Worm (Caenorhabditis elegans) whole organism, L4/young adult: ENCODE results near the gene ced-10.

Experiments used
- W03F9.2 ChIP-seq: fragments of 150-350 bp; optimal IDR thresholded peaks from 2 replicates; lab custom pipeline; 2014; ENCODE audit warnings: missing biosample characterization, missing genetic modification characterization
- dao-5 ChIP-seq: sonication (generic microtip); optimal IDR thresholded peaks from 2 replicates; lab custom pipeline; 2016; ENCODE audit warnings: missing genotype, missing genetic modification characterization, moderate library complexity, missing compliant biosample characterization
- him-1 ChIP-seq: sonication (generic microtip); optimal IDR thresholded peaks from 2 replicates; lab custom pipeline; 2016; ENCODE audit warnings: missing genotype, missing genetic modification reagents, missing genetic modification characterization, missing compliant biosample characterization

ced-10 gene

DNA sequence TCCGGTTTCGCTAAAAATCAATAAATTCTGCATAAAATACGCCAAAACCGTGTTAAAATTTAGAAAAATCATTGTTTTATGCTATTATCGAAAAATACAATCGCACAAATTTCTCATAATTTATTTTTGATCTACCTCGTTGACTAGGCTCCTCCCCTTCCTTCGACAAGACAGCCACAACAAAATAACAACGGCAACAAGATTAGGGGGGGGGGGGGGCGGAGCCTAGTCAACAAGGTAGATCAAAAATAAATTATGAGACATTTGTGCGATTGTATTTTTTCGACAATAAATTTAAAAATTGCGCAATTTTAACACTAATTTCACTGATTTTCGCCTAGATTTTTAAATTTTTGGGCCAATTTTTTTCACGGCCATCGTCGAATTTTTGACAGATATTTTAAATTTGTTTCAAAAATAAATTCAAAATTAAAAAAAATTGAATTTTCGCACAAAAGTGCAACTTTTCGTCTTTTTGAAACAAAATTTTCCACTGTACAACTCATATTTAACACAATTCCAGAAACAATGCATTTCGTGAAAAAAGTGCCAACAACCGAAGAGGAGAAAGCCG lies 17.6 kb upstream of the ced-10 start, which contains the start of gene M57.2:
M57.2 (plus strand) TSS at position 524 of the 574 bp plus-strand sequence.
- TF ChIP-seq dao-5 (tag; lab: Kevin White, UChicago) (no peak), W03F9.2 (tag; lab: Kevin White, UChicago) (no peak), him-1 (tag; lab: Kevin White, UChicago) (no peak)

DNA sequence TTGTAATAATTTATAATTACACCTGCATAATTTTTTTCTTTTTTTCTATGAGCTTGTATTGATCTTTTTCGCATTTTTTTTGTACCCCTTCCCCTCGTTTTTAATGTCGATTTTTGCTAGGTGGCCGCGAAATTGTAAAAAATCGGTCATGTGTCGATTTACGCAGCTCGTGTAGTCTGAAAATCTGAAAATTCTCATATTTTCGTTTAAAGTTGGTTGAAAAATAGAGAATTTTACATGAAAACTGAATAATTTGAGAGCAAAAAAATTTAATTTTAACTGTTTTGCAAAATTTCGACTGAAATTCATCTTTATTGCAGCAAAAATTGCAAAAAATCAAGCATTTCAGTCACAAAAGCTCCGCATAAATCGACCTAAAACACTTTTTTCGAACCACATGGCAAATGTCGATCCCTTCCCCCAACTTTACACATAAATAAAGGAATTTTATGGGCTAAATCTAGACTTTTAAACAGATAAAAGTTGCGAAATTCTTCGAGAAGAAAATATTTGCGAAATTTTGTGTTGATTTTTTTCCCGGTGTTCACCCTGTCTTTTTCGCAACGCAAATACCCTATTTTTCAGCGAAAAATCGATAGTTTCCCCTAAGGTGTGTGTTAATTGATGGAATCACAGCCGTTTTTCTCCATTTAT lies 16.9 kb upstream of the ced-10 start:
- TF ChIP-seq him-1 (tag; lab: Kevin White, UChicago) = no peak
- no peak for TF ChIP-seq dao-5 (tag; lab: Kevin White, UChicago)
- TF ChIP-seq W03F9.2 (tag; lab: Kevin White, UChicago) = no peak

DNA sequence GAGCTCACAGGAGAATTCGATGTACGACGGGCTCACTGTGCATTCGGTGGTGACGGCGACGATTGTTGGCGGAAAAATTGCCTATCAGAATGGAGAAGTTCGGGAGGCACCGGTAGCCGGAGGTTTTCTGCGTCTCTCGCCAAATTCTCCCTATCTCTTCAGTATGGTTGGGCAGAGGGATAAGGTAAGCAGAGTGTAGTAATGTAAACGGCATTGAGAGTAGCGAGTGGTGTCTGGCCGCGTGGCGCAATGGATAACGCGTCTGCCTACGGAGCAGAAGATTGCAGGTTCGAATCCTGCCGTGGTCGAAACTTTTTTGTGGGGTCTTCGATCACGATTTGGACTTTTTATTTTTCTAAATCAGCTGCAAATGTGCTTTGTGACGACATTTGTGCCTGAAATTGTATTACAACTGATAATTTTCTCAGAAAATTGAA lies 15.3 kb upstream of the ced-10 start:
- TF ChIP-seq W03F9.2 (tag; lab: Kevin White, UChicago) (no peak), him-1 (tag; lab: Kevin White, UChicago) (peak; percentile 23), dao-5 (tag; lab: Kevin White, UChicago) (no peak)

DNA sequence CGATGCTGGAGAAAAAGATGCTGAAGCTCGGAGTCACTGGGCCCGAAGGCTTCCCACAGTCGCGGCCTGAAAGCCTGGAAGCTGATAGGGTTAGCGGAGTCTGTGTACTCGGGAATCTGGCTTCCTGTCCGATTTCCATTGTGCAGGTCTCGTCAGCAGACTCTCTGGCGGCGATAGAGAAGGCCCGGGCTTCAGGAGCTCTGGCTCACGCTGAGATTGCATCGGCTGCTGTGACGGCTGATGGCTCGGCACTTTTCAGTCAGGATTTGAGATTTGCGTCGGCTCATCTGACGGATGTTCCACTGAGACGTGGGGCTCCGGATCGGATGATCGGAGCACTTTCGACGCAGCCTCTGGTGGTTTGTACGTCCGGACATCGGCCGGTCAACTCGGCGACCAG lies 14.1 kb upstream of the ced-10 start:
- TF ChIP-seq dao-5 (tag; lab: Kevin White, UChicago) = no peak

DNA sequence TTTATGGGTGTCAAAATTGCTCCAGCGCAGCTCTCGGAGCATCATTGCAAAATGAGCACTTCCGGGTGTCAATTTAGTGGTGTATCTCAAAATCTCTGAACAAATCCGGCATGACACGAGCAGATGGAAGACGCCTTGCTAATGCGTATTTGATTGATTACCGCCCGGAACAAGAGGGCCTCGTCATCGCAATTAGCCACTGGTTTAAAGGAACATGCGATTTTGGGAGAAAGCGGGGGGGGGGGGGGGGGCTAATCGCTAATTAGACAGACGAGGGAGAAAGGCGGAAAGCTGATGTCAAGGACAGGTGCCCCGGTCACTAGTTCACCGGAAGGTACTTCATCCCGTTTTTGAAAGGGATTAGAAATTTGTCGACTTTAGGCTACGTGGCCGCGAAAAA lies 12.4 kb upstream of the ced-10 start:
- TF ChIP-seq him-1 (tag; lab: Kevin White, UChicago) (no peak), W03F9.2 (tag; lab: Kevin White, UChicago) (no peak), dao-5 (tag; lab: Kevin White, UChicago) (no peak)

DNA sequence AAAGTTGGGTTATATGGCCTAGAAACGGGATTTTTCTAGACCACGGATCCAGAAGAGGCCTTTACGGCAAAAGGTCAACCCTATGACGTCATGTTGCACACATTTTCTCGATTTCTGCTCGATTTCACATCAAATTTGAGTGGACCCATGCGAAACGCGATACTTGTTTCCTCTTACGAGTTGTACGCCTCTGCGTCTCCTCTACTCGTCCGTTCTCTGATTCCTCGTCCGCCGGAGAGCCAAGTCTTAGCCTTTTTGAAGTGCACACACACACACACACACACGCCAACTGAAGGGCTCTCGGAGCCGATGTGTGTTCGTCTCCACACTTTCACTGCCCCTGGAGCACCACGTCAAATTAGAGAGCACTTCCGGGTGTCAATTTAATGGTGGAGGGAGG lies 11.6 kb upstream of the ced-10 start:
- TF ChIP-seq dao-5 (tag; lab: Kevin White, UChicago) (no peak), W03F9.2 (tag; lab: Kevin White, UChicago) (no peak)

DNA sequence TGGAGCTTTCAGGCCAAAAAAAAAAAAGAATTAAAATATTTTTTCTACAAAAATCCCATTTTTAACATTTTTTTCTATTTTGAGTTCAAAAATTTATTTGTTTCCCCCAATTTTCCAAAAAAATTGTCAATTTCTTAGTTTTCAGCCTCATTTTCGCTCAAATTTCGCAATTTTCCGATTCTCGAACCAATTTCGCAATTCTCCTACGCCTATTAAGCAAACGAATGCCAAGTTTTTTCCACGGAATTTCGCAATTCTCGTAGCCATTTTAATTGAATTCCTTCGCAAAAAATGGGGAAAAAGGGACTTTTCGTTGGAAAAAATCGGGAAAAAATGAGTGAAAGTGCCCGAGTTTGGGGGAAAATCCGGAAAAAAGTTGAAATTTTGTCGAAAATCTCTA lies 11.0 kb upstream of the ced-10 start:
- TF ChIP-seq dao-5 (tag; lab: Kevin White, UChicago) = no peak
- TF ChIP-seq W03F9.2 (tag; lab: Kevin White, UChicago) = no peak
- TF ChIP-seq him-1 (tag; lab: Kevin White, UChicago) = no peak

DNA sequence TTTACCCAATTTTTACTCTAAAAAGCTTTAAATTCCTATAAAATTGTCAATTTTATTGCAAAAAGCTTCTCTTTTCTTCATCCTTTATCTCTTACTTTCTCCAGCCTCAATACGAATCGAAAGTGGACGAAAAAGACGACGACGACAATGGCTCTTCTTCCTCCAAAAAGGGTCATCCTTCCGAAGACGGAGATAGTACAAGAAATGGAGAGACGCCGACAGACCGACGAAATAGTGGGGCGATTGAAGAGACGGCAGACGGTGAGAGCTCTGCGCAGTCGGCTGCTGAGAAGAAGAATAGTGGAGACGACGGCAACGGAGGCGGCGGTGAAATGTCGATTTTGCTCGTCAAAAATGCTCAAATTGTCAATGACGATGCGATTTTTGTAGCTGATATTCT lies 10.0 kb upstream of the ced-10 start:
- TF ChIP-seq dao-5 (tag; lab: Kevin White, UChicago) = no peak
- no peak for TF ChIP-seq W03F9.2 (tag; lab: Kevin White, UChicago)
- TF ChIP-seq him-1 (tag; lab: Kevin White, UChicago) = no peak

DNA sequence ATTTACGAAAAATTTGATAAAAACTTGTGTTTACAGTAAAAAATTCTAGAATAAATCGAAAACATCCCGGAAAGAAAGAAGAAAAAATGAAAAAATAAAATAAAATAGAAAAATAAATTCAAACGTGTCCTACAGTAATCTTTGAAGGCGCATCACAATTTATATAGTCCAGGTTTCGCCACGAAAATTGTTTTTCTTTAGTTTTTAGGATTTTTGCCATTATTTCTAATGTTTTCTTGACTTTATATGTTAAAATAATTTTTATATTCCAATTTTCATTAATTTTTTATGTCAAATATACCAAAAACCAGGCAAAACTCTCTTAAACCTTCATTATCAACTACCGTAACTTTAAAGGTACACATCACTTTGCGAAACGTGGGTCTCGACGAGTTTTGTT lies 8.3 kb upstream of the ced-10 start:
- TF ChIP-seq W03F9.2 (tag; lab: Kevin White, UChicago) (peak; percentile 19), dao-5 (tag; lab: Kevin White, UChicago) (no peak), him-1 (tag; lab: Kevin White, UChicago) (no peak)

DNA sequence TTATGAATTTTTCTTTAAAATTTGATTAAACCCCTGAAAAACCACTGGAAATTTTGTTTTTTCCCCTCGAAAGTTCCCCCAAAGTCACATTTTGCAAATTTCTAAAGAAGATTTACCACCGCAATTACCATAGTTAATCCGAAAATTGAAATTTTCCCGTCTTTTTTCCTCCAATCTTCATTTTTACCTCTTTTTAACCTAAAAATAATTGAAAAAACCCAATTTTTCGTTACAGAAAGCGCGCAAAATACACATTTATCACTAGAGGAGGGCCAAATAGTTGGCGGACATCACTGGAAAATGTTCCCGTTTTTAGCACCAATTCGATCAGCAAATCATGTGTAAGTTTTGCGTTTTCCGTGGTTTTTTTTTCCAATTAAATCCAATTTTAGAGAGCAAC lies 7.3 kb upstream of the ced-10 start, which contains the start of gene unc-33:
unc-33 (plus strand) TSS at position 301 of the 400 bp plus-strand sequence.
- TF ChIP-seq W03F9.2 (tag; lab: Kevin White, UChicago) = no peak
- TF ChIP-seq him-1 (tag; lab: Kevin White, UChicago) = no peak
- TF ChIP-seq dao-5 (tag; lab: Kevin White, UChicago) = no peak

DNA sequence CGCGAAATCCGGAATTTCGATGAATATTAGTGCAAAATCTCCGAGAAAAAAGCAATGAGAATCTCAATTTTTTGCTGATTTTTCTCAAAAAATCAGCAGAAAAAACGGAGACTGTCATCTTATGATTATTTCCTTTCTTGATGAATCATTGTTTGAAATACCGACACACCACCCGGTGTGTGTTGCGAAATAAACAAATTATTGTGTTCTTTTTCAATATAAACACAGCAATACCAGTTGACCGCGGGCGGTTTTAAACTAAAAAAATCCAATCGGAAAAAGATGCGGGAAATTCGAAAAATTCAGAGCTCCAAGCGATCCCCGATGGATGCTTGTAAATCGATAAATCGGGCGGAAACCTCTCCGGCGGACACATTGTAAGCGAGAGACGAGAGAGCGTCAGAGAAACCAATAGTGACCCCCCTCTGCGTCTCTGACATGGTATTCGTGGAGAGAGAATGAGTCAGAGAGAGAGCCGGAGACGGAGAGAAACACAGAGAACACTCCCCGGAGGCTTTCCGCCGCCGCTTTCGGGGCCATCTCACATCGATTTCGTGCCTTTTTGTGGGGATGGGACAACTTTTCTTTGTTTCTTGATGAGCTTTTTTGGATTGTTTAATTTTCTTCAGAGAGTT lies 6.2 kb upstream of the ced-10 start:
- TF ChIP-seq him-1 (tag; lab: Kevin White, UChicago) (peak; percentile 41), dao-5 (tag; lab: Kevin White, UChicago) (no peak)

DNA sequence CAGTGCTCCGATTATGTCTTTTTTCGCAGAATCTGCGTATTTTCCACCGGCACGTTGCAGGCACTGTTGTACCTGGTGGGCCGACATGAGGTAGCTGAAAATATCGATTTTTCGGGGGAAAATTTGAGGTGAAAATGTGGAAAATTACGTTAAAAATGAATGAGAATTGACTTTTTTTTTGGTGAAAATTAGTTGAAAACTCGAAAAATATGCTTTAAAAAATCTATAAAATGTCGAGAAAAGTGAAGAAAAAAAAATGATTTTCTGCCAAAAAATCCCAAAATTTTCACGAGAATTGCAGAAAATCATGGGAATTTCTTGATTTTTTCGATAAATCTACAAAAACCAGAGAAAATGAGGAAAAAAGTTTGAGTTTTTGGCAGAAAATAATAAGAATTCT lies 5.1 kb upstream of the ced-10 start, which contains the start of gene tsg-101:
tsg-101 (minus strand) TSS at position 101 of the 400 bp plus-strand sequence.
- TF ChIP-seq W03F9.2 (tag; lab: Kevin White, UChicago) (no peak), him-1 (tag; lab: Kevin White, UChicago) (no peak), dao-5 (tag; lab: Kevin White, UChicago) (no peak)

DNA sequence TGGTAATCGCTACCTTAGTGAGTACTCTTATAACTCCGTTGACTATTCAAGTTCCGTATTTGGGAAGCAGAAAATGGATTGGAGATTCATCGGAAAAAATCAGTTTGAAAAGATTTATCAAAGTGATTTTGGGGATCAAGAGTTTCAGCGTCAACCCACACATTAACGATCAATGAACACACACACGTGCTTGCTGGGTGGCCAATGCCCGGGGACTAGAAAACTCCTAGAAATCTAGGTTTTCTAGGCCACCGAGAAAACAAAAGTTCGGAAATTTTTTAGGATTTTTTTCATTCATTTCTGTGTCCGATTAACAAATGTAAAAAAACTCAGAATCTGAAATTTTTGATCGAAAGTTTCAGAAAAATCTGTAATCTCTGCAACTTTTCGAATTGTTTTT lies 3.4 kb downstream of the ced-10 start:
- TF ChIP-seq W03F9.2 (tag; lab: Kevin White, UChicago) = no peak

DNA sequence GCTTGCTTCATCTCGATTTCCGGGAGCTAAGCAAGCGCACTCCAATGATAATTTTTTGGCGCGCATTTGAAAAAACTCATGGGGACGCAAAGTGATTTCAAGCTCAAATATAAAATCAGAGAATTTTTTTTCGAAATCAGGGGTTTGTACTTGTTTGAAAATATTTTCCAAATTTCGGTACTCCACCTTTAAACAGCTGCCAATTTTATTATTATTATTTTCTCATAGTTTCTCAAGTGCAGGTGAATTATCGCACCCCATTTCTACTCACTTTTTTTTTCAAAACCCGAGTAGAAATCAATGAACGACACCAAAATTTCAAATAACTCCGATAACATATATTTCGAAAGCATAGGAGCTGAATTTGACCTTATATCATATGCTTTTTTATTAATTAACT lies 5.2 kb downstream of the ced-10 start, which contains the start of gene srz-83:
srz-83 (plus strand) TSS at position 301 of the 400 bp plus-strand sequence.
- TF ChIP-seq dao-5 (tag; lab: Kevin White, UChicago) (no peak), W03F9.2 (tag; lab: Kevin White, UChicago) (no peak), him-1 (tag; lab: Kevin White, UChicago) (no peak)
